Worm (Caenorhabditis elegans) whole organism, L4/young adult: ENCODE data around the gene C18E9.7.

ENCODE experiments used
- W03F9.2 ChIP-seq: fragments of 150-350 bp; optimal IDR thresholded peaks from 2 replicates; lab custom pipeline; 2014; ENCODE audit warnings: missing biosample characterization, missing genetic modification characterization
- him-1 ChIP-seq: sonication (generic microtip); optimal IDR thresholded peaks from 2 replicates; lab custom pipeline; 2016; ENCODE audit warnings: missing genotype, missing genetic modification reagents, missing genetic modification characterization, missing compliant biosample characterization

ce11 chrII:8961450-8961849, 21.1 kb downstream of the C18E9.7 start:
- TF ChIP-seq W03F9.2 (no peak), him-1 (no peak)
